Worm (Caenorhabditis elegans) whole organism, L2 larva: Measurements from ENCODE around the gene C18H7.1.

Experiments
- C34F6.9 ChIP-seq: fragments of 150-350 bp; optimal IDR thresholded peaks from 2 replicates; lab custom pipeline; 2014; ENCODE audit warnings: missing biosample characterization, missing genetic modification characterization
- F13H6.1 ChIP-seq: sonication (generic microtip); optimal IDR thresholded peaks from 2 replicates; lab custom pipeline; 2016; ENCODE audit warnings: missing genetic modification characterization, missing compliant biosample characterization
- R02D3.7 ChIP-seq: fragments of 150-350 bp; optimal IDR thresholded peaks from 2 replicates; lab custom pipeline; 2014; ENCODE audit warnings: missing biosample characterization, missing genetic modification characterization
- ZK546.5 ChIP-seq: sonication (generic microtip); optimal IDR thresholded peaks from 2 replicates; lab custom pipeline; 2017; ENCODE audit warnings: missing biosample characterization, missing genetic modification characterization
- alr-1 ChIP-seq: fragments of 150-350 bp; optimal IDR thresholded peaks from 2 replicates; lab custom pipeline; 2014; ENCODE audit warnings: missing biosample characterization, missing genetic modification characterization
- aly-2 ChIP-seq: fragments of 150-350 bp; optimal IDR thresholded peaks from 2 replicates; lab custom pipeline; 2014; ENCODE audit warnings: missing biosample characterization, missing genetic modification characterization
- ama-1 ChIP-seq: fragments of 150-350 bp; optimal IDR thresholded peaks from 2 replicates; lab custom pipeline; 2018; ENCODE audit warnings: inconsistent platforms
- blmp-1 ChIP-seq: sonication (generic microtip); optimal IDR thresholded peaks from 2 replicates; lab custom pipeline; 2017; ENCODE audit warnings: missing genetic modification characterization, mild to moderate bottlenecking, missing compliant biosample characterization, antibody characterized with exemption, moderate library complexity; ENCODE audit not compliant: insufficient read depth
- ceh-16 ChIP-seq: fragments of 150-350 bp; optimal IDR thresholded peaks from 2 replicates; lab custom pipeline; 2014; ENCODE audit warnings: missing biosample characterization, missing genetic modification characterization
- crh-2 ChIP-seq: sonication (generic microtip); optimal IDR thresholded peaks from 2 replicates; lab custom pipeline; 2017; ENCODE audit warnings: missing biosample characterization, missing genetic modification characterization
- egl-27 ChIP-seq: sonication (generic microtip); optimal IDR thresholded peaks from 3 replicates; lab custom pipeline; 2017; ENCODE audit warnings: missing biosample characterization, missing genetic modification reagents, missing genetic modification characterization
- elt-1 ChIP-seq: fragments of 150-350 bp; optimal IDR thresholded peaks from 2 replicates; lab custom pipeline; 2014; ENCODE audit warnings: missing biosample characterization, missing genetic modification characterization
- elt-3 ChIP-seq: sonication (generic microtip); optimal IDR thresholded peaks from 2 replicates; lab custom pipeline; 2017; ENCODE audit warnings: missing biosample characterization, missing genetic modification characterization
- fos-1 ChIP-seq: fragments of 150-350 bp; optimal IDR thresholded peaks from 2 replicates; lab custom pipeline; 2014; ENCODE audit warnings: missing biosample characterization, missing genetic modification characterization
- lin-11 ChIP-seq: fragments of 150-350 bp; sonication (generic microtip); optimal IDR thresholded peaks from 2 replicates; lab custom pipeline; 2014; ENCODE audit warnings: missing biosample characterization, missing genetic modification characterization, inconsistent platforms, mixed read lengths
- lin-13 ChIP-seq: fragments of 150-350 bp; optimal IDR thresholded peaks from 2 replicates; lab custom pipeline; 2014; ENCODE audit warnings: missing biosample characterization, missing genetic modification reagents, missing genetic modification characterization
- lin-39 ChIP-seq: fragments of 150-350 bp; optimal IDR thresholded peaks from 2 replicates; lab custom pipeline; 2014; ENCODE audit warnings: missing biosample characterization, missing genetic modification reagents, missing genetic modification characterization
- lsy-2 ChIP-seq, 2 experiments: fragments of 150-350 bp in 1 of 2; sonication (generic microtip) in 1 of 2; optimal IDR thresholded peaks; 2 replicates each; lab custom pipeline; 2014 to 2017; ENCODE audit warnings: missing biosample characterization in 2 of 2, missing genetic modification characterization in 2 of 2
- mab-5 ChIP-seq: fragments of 150-350 bp; optimal IDR thresholded peaks from 2 replicates; lab custom pipeline; 2014; ENCODE audit warnings: missing biosample characterization, missing genetic modification characterization
- mbf-1 ChIP-seq: sonication (generic microtip); optimal IDR thresholded peaks from 2 replicates; lab custom pipeline; 2017; ENCODE audit warnings: missing biosample characterization, missing genetic modification characterization
- nhr-11 ChIP-seq: fragments of 150-350 bp; optimal IDR thresholded peaks from 2 replicates; lab custom pipeline; 2014; ENCODE audit warnings: missing biosample characterization, missing genetic modification characterization
- nhr-12 ChIP-seq: fragments of 150-350 bp; optimal IDR thresholded peaks from 2 replicates; lab custom pipeline; 2014; ENCODE audit warnings: missing biosample characterization, missing genetic modification characterization
- nhr-21 ChIP-seq: fragments of 150-350 bp; optimal IDR thresholded peaks from 2 replicates; lab custom pipeline; 2014; ENCODE audit warnings: missing biosample characterization, missing genetic modification characterization
- nhr-23 ChIP-seq: fragments of 150-350 bp; optimal IDR thresholded peaks from 2 replicates; lab custom pipeline; 2014; ENCODE audit warnings: missing biosample characterization, missing genetic modification reagents, missing genetic modification characterization
- nhr-237 ChIP-seq: fragments of 150-350 bp; optimal IDR thresholded peaks from 2 replicates; lab custom pipeline; 2014; ENCODE audit warnings: missing biosample characterization, missing genetic modification characterization
- nhr-25 ChIP-seq: fragments of 150-350 bp; sonication (generic microtip); optimal IDR thresholded peaks from 3 replicates; lab custom pipeline; 2014; ENCODE audit warnings: missing biosample characterization, missing genetic modification characterization
- nhr-6 ChIP-seq: fragments of 150-350 bp; optimal IDR thresholded peaks from 2 replicates; lab custom pipeline; 2014; ENCODE audit warnings: missing biosample characterization, missing genetic modification characterization
- peb-1 ChIP-seq: fragments of 150-350 bp; optimal IDR thresholded peaks from 2 replicates; lab custom pipeline; 2014; ENCODE audit warnings: missing biosample characterization, missing genetic modification characterization
- sem-4 ChIP-seq: fragments of 150-350 bp; optimal IDR thresholded peaks from 2 replicates; lab custom pipeline; 2014; ENCODE audit warnings: missing biosample characterization, missing genetic modification reagents, missing genetic modification characterization
- skn-1 ChIP-seq: sonication (generic microtip); optimal IDR thresholded peaks from 2 replicates; lab custom pipeline; 2017; ENCODE audit warnings: missing biosample characterization, missing genetic modification characterization
- sma-9 ChIP-seq, 2 experiments: fragments of 150-350 bp in 1 of 2; sonication (generic microtip) in 1 of 2; optimal IDR thresholded peaks; 2 replicates each; lab custom pipeline; 2014 to 2016; ENCODE audit warnings: missing genetic modification characterization in 2 of 2, mild to moderate bottlenecking in 1 of 2, missing biosample characterization in 1 of 2, missing compliant biosample characterization in 1 of 2, missing genetic modification reagents in 1 of 2, moderate library complexity in 1 of 2
- snpc-4 ChIP-seq: fragments of 150-350 bp; optimal IDR thresholded peaks from 2 replicates; lab custom pipeline; 2014; ENCODE audit warnings: missing biosample characterization, missing genetic modification characterization
- unc-39 ChIP-seq: fragments of 150-350 bp; optimal IDR thresholded peaks from 2 replicates; lab custom pipeline; 2014; ENCODE audit warnings: missing biosample characterization, missing genetic modification characterization
- unc-55 ChIP-seq: fragments of 150-350 bp; sonication (generic microtip); optimal IDR thresholded peaks from 3 replicates; lab custom pipeline; 2014; ENCODE audit warnings: missing biosample characterization, missing genetic modification reagents, missing genetic modification characterization
- unc-62 ChIP-seq: fragments of 150-350 bp; optimal IDR thresholded peaks from 2 replicates; lab custom pipeline; 2014; ENCODE audit warnings: missing biosample characterization, missing genetic modification reagents, missing genetic modification characterization
- zag-1 ChIP-seq: fragments of 150-350 bp; optimal IDR thresholded peaks from 2 replicates; lab custom pipeline; 2014; ENCODE audit warnings: missing biosample characterization, missing genetic modification characterization
- ztf-1 ChIP-seq: fragments of 200-800 bp; sonication (Bioruptor generic); conservative IDR thresholded peaks from 2 replicates; pipeline ENCODE4 v1.3.6; 2022; ENCODE audit warnings: missing genetic modification characterization, missing compliant biosample characterization
- ztf-11 ChIP-seq: sonication (generic microtip); optimal IDR thresholded peaks from 2 replicates; lab custom pipeline; 2017; ENCODE audit warnings: missing biosample characterization, missing genetic modification characterization
- ztf-4 ChIP-seq: fragments of 150-350 bp; optimal IDR thresholded peaks from 2 replicates; lab custom pipeline; 2014; ENCODE audit warnings: missing biosample characterization, missing genetic modification characterization

C18H7.1 gene

DNA sequence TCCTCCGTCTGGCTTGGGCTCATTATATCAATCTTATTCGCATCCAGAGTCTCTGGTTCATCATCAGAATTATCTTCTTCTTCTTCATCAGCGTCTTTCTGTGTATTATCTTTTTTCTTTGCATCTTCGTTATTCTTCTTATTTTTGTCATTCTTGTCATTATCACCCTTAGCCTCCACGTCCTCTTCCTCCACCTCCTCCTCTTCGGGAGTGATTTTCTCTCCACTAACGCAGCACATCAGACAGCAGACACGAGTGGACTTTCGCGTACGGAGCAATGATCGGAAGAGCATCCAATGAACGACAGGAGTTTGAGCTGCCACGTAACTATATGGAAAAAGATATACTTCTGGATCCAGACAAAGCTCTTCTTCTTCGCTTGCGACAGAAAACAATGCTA lies 31.3 kb upstream of the C18H7.1 start:
- no peak for TF ChIP-seq zag-1 (tag; lab: Kevin White, UChicago)
- no peak for TF ChIP-seq peb-1 (tag; lab: Kevin White, UChicago)
- TF ChIP-seq fos-1, result no peak
- TF ChIP-seq unc-62 (GFP tag; lab: Kevin White, UChicago), result no peak
- no peak for TF ChIP-seq mab-5
- TF ChIP-seq unc-55 (GFP tag; lab: Kevin White, UChicago), result no peak
- no peak for TF ChIP-seq lsy-2 (tag; optimal IDR thresholded peaks at IDR 0.05; lab: Kevin White, UChicago)
- no peak for TF ChIP-seq nhr-12 (tag; lab: Kevin White, UChicago)
- no peak for TF ChIP-seq R02D3.7 (tag; lab: Kevin White, UChicago)
- no peak for TF ChIP-seq alr-1 (tag; lab: Kevin White, UChicago)
- TF ChIP-seq crh-2 (tag; lab: Kevin White, UChicago), result no peak
- TF ChIP-seq ceh-16, result no peak
- TF ChIP-seq lin-11, result no peak

DNA sequence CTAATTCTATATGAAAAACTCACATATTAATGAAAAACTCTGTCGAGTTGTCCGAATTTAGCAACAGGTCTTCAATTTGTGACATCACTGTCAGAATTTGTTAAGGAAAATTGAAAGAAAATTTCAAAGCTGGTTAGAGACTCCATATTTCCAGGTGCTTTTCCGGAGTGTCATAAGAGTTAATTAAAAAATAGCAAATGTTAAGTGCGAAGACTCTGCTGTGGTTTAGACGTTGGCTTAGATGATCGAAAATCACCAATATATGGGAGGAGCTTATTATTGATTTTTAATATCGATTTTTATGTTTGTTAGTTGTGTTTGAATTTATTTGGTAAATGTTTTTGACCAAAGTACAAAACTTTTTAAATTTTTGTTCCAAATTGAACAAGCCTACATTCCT lies 27.6 kb upstream of the C18H7.1 start, which contains the start of gene C18H7.12:
Gene C18H7.12 (minus strand): TSS at position 101 of the 400 bp plus-strand sequence.
- TF ChIP-seq aly-2 (no peak), nhr-25 (tag; lab: Kevin White, UChicago) (no peak), blmp-1 (no peak), unc-55 (GFP tag; lab: Kevin White, UChicago) (no peak), crh-2 (tag; lab: Kevin White, UChicago) (no peak), ztf-11 (tag; lab: Kevin White, UChicago) (no peak), ZK546.5 (tag; lab: Kevin White, UChicago) (no peak), peb-1 (tag; lab: Kevin White, UChicago) (no peak), sem-4 (tag; lab: Kevin White, UChicago) (no peak), F13H6.1 (tag; lab: Kevin White, UChicago) (no peak), skn-1 (tag; lab: Kevin White, UChicago) (no peak), ama-1 (lab: Kevin White, UChicago) (no peak), alr-1 (tag; lab: Kevin White, UChicago) (no peak), lin-11 (no peak), ztf-4 (tag; lab: Kevin White, UChicago) (no peak), R02D3.7 (tag; lab: Kevin White, UChicago) (no peak), nhr-237 (tag; lab: Kevin White, UChicago) (no peak)

ce11 chrIV:592382-592781 lies 23.0 kb upstream of the C18H7.1 start, which contains the start of gene C18H7.6:
C18H7.6 (minus strand) TSS chrIV:592485.
- TF ChIP-seq egl-27 (tag; lab: Kevin White, UChicago) (no peak), nhr-21 (tag; lab: Kevin White, UChicago) (no peak), unc-55 (GFP tag; lab: Kevin White, UChicago) (no peak), F13H6.1 (tag; lab: Kevin White, UChicago) (no peak), C34F6.9 (tag; lab: Kevin White, UChicago) (no peak), unc-39 (no peak), unc-62 (GFP tag; lab: Kevin White, UChicago) (no peak), ztf-1 (no peak), ztf-4 (tag; lab: Kevin White, UChicago) (no peak), snpc-4 (no peak), aly-2 (no peak), blmp-1 (no peak), elt-3 (tag; lab: Kevin White, UChicago) (no peak), alr-1 (tag; lab: Kevin White, UChicago) (no peak)

- no peak for TF ChIP-seq F13H6.1 (tag; lab: Kevin White, UChicago)
- no peak for TF ChIP-seq zag-1 (tag; lab: Kevin White, UChicago)
- no peak for TF ChIP-seq lin-13 (GFP tag; lab: Kevin White, UChicago)
- TF ChIP-seq nhr-6 (tag; lab: Kevin White, UChicago), result no peak
- TF ChIP-seq ama-1 (lab: Kevin White, UChicago), result no peak
- no peak for TF ChIP-seq sma-9 (GFP tag; optimal IDR thresholded peaks at IDR 0.05; lab: Kevin White, UChicago)
- no peak for TF ChIP-seq sma-9 (tag; optimal IDR thresholded peaks at IDR 0.05; lab: Kevin White, UChicago)
- TF ChIP-seq skn-1 (tag; lab: Kevin White, UChicago), result no peak
- TF ChIP-seq, all 48 proteins: peak for 0
Observed at ce11 chrIV:593029-593428, 22.3 kb upstream of the C18H7.1 start, which contains the start of gene C18H7.4. C18H7.4 (plus strand) TSS chrIV:593329.

- TF ChIP-seq ztf-11 (tag; lab: Kevin White, UChicago), result no peak
- TF ChIP-seq mbf-1 (tag; lab: Kevin White, UChicago), result no peak
- no peak for TF ChIP-seq nhr-23 (tag; lab: Kevin White, UChicago)
- no peak for TF ChIP-seq unc-55 (GFP tag; lab: Kevin White, UChicago)
- TF ChIP-seq lin-39 (tag; lab: Kevin White, UChicago), result no peak
- no peak for TF ChIP-seq nhr-12 (tag; lab: Kevin White, UChicago)
- TF ChIP-seq unc-62 (GFP tag; lab: Kevin White, UChicago), result no peak
- TF ChIP-seq nhr-11 (tag; lab: Kevin White, UChicago), result no peak
- TF ChIP-seq F13H6.1 (tag; lab: Kevin White, UChicago), result no peak
- TF ChIP-seq elt-1 (tag; lab: Kevin White, UChicago), result no peak
- TF ChIP-seq skn-1 (tag; lab: Kevin White, UChicago), result no peak
- no peak for TF ChIP-seq sma-9 (GFP tag; optimal IDR thresholded peaks at IDR 0.05; lab: Kevin White, UChicago)
- no peak for TF ChIP-seq sma-9 (tag; optimal IDR thresholded peaks at IDR 0.05; lab: Kevin White, UChicago)
- TF ChIP-seq alr-1 (tag; lab: Kevin White, UChicago), result no peak
Observed at ce11 chrIV:594840-595239, 20.5 kb upstream of the C18H7.1 start.
